Fruit fly (Drosophila melanogaster) whole organism, embryonic: ENCODE data around the gene Mtch.
A peak's percentile ranks its signal among the peaks of the same experiment; 100 is the strongest.

Experiments
- Atf3 ChIP-seq: fragments of 200-800 bp; sonication (Bioruptor generic); optimal IDR thresholded peaks from 3 replicates; lab custom pipeline; 2016; ENCODE audit warnings: missing biosample characterization, missing genetic modification characterization
- BEAF-32 ChIP-seq: fragments of 200-800 bp; sonication (Bioruptor generic); optimal IDR thresholded peaks from 3 replicates; lab custom pipeline; 2017; ENCODE audit warnings: missing biosample characterization, missing genetic modification characterization, mild to moderate bottlenecking, moderate library complexity, missing genetic modification reagents
- Bgb ChIP-seq: fragments of 200-800 bp; sonication (Bioruptor generic); IDR thresholded peaks from 2 replicates; pipeline ENCODE4 v1.3.6; 2022; ENCODE audit warnings: missing biosample characterization, missing genetic modification characterization; ENCODE audit not compliant: partially characterized antibody
- BtbVII ChIP-seq: fragments of 200-800 bp; sonication (Bioruptor generic); optimal IDR thresholded peaks from 3 replicates; lab custom pipeline; 2017; ENCODE audit warnings: missing biosample characterization, mild to moderate bottlenecking, missing genetic modification characterization
- C15 ChIP-seq: fragments of 200-800 bp; sonication (Bioruptor generic); IDR thresholded peaks from 3 replicates; pipeline ENCODE4 v1.3.6; 2022; ENCODE audit warnings: missing biosample characterization, missing genetic modification characterization
- CG10267 ChIP-seq: fragments of 200-800 bp; sonication (Bioruptor generic); optimal IDR thresholded peaks from 2 replicates; lab custom pipeline; 2018; ENCODE audit warnings: missing biosample characterization, mild to moderate bottlenecking, missing genetic modification characterization, moderate library complexity
- CG10462 ChIP-seq: fragments of 200-800 bp; sonication (Bioruptor generic); optimal IDR thresholded peaks from 2 replicates; lab custom pipeline; 2016; ENCODE audit warnings: missing biosample characterization, missing genetic modification characterization
- CG11723 ChIP-seq: fragments of 200-800 bp; sonication (Bioruptor generic); optimal IDR thresholded peaks from 2 replicates; lab custom pipeline; 2017; ENCODE audit warnings: missing biosample characterization, mild to moderate bottlenecking, missing genetic modification characterization
- CG12071 ChIP-seq: fragments of 200-800 bp; sonication (Bioruptor generic); optimal IDR thresholded peaks from 3 replicates; lab custom pipeline; 2018; ENCODE audit warnings: missing biosample characterization, mild to moderate bottlenecking, missing genetic modification characterization
- CG12659 ChIP-seq: fragments of 200-800 bp; sonication (Bioruptor generic); optimal IDR thresholded peaks from 3 replicates; lab custom pipeline; 2017; ENCODE audit warnings: mild to moderate bottlenecking, missing biosample characterization, missing genetic modification reagents, missing genetic modification characterization
- CG13287 ChIP-seq: fragments of 200-800 bp; sonication (Bioruptor generic); IDR thresholded peaks from 2 replicates; pipeline ENCODE4 v1.3.6; 2022; ENCODE audit warnings: missing biosample characterization, missing genetic modification characterization; ENCODE audit not compliant: partially characterized antibody
- CG13296 ChIP-seq: fragments of 200-800 bp; sonication (Bioruptor generic); optimal IDR thresholded peaks from 3 replicates; lab custom pipeline; 2018; ENCODE audit warnings: missing biosample characterization, mild to moderate bottlenecking, missing genetic modification characterization
- CG14710 ChIP-seq: fragments of 200-800 bp; sonication (Bioruptor generic); optimal IDR thresholded peaks from 3 replicates; lab custom pipeline; 2019; ENCODE audit warnings: missing biosample characterization, mild to moderate bottlenecking, missing genetic modification characterization, moderate library complexity
- CG15601 ChIP-seq: fragments of 200-800 bp; sonication (Bioruptor generic); optimal IDR thresholded peaks from 3 replicates; lab custom pipeline; 2019; ENCODE audit warnings: missing biosample characterization, mild to moderate bottlenecking, missing genetic modification characterization, moderate library complexity
- CG1603 ChIP-seq: fragments of 200-800 bp; sonication (Bioruptor generic); optimal IDR thresholded peaks from 2 replicates; lab custom pipeline; 2019; ENCODE audit warnings: missing biosample characterization, mild to moderate bottlenecking, missing genetic modification characterization, moderate library complexity
- CG18011 ChIP-seq: fragments of 200-800 bp; sonication (Bioruptor generic); optimal IDR thresholded peaks from 2 replicates; lab custom pipeline; 2017; ENCODE audit warnings: missing biosample characterization, missing genetic modification characterization, mild to moderate bottlenecking, moderate library complexity, missing genotype
- CG18262 ChIP-seq: fragments of 200-800 bp; optimal IDR thresholded peaks from 3 replicates; lab custom pipeline; 2019; ENCODE audit warnings: missing biosample characterization, mild to moderate bottlenecking, missing genetic modification characterization, moderate library complexity
- CG2116 ChIP-seq: fragments of 200-800 bp; sonication (Bioruptor generic); optimal IDR thresholded peaks from 3 replicates; lab custom pipeline; 2018; ENCODE audit warnings: missing biosample characterization, mild to moderate bottlenecking, missing genetic modification characterization
- CG30403 ChIP-seq: fragments of 200-800 bp; sonication (Bioruptor generic); optimal IDR thresholded peaks from 3 replicates; lab custom pipeline; 2016; ENCODE audit warnings: missing biosample characterization, missing genetic modification characterization
- CG34224 ChIP-seq: fragments of 200-800 bp; sonication (Bioruptor generic); IDR thresholded peaks from 3 replicates; pipeline ENCODE4 v1.3.6; 2022; ENCODE audit warnings: missing biosample characterization, missing genetic modification characterization; ENCODE audit not compliant: partially characterized antibody
- CG4617 ChIP-seq: fragments of 200-800 bp; sonication (Bioruptor generic); optimal IDR thresholded peaks from 3 replicates; lab custom pipeline; 2016; ENCODE audit warnings: missing biosample characterization, missing genetic modification characterization, borderline replicate concordance
- CG7372 ChIP-seq: fragments of 200-800 bp; sonication (Bioruptor generic); IDR thresholded peaks from 2 replicates; pipeline ENCODE4 v1.3.6; 2022; ENCODE audit warnings: missing biosample characterization, missing genetic modification characterization
- CG9797 ChIP-seq: fragments of 200-800 bp; sonication (Bioruptor generic); optimal IDR thresholded peaks from 3 replicates; lab custom pipeline; 2018; ENCODE audit warnings: missing biosample characterization, mild to moderate bottlenecking, missing genetic modification characterization
- Dll ChIP-seq: fragments of 200-800 bp; sonication (Bioruptor generic); IDR thresholded peaks from 4 replicates; pipeline ENCODE4 v1.3.6; 2022; ENCODE audit warnings: missing biosample characterization, missing genetic modification characterization; ENCODE audit not compliant: partially characterized antibody
- Dp ChIP-seq: fragments of 200-800 bp; sonication (Bioruptor generic); optimal IDR thresholded peaks from 2 replicates; lab custom pipeline; 2018; ENCODE audit warnings: missing biosample characterization, mild to moderate bottlenecking, missing genetic modification characterization, moderate library complexity
- E2f1 ChIP-seq: fragments of 200-800 bp; sonication (Bioruptor generic); IDR thresholded peaks from 2 replicates; pipeline ENCODE4 v1.3.6; 2022; ENCODE audit warnings: missing biosample characterization, missing genetic modification characterization
- HmgZ ChIP-seq: fragments of 200-800 bp; sonication (Bioruptor generic); optimal IDR thresholded peaks from 2 replicates; lab custom pipeline; 2018; ENCODE audit warnings: missing biosample characterization, mild to moderate bottlenecking, missing genetic modification characterization
- MBD-R2 ChIP-seq: fragments of 200-800 bp; sonication (Bioruptor generic); IDR thresholded peaks from 2 replicates; pipeline ENCODE4 v1.3.6; 2022; ENCODE audit warnings: missing biosample characterization, missing genetic modification characterization
- MESR4 ChIP-seq: fragments of 200-800 bp; sonication (Bioruptor generic); optimal IDR thresholded peaks from 2 replicates; lab custom pipeline; 2018; ENCODE audit warnings: missing biosample characterization, mild to moderate bottlenecking, missing genetic modification characterization, moderate library complexity
- Mes4 ChIP-seq: fragments of 200-800 bp; sonication (Bioruptor generic); optimal IDR thresholded peaks from 2 replicates; lab custom pipeline; 2016; ENCODE audit warnings: missing biosample characterization, missing genetic modification characterization
- Sin3A ChIP-seq: fragments of >200 bp; optimal IDR thresholded peaks from 2 replicates; lab custom pipeline; 2018
- Sry-δ ChIP-seq: fragments of 200-800 bp; sonication (Bioruptor generic); optimal IDR thresholded peaks from 2 replicates; lab custom pipeline; 2016; ENCODE audit warnings: missing biosample characterization, missing genetic modification characterization
- Ssrp ChIP-seq: fragments of 200-800 bp; sonication (Bioruptor generic); optimal IDR thresholded peaks from 2 replicates; lab custom pipeline; 2018; ENCODE audit warnings: missing biosample characterization, mild to moderate bottlenecking, missing genetic modification characterization, moderate library complexity
- amos ChIP-seq: fragments of 200-800 bp; sonication (Bioruptor generic); IDR thresholded peaks from 2 replicates; pipeline ENCODE4 v1.3.6; 2022; ENCODE audit warnings: missing biosample characterization, missing genetic modification characterization; ENCODE audit not compliant: partially characterized antibody
- ap ChIP-seq: fragments of 200-800 bp; sonication (Bioruptor generic); IDR thresholded peaks from 2 replicates; pipeline ENCODE4 v1.3.6; 2022; ENCODE audit warnings: missing biosample characterization, missing genetic modification characterization
- bbx ChIP-seq: fragments of 200-800 bp; sonication (Bioruptor generic); IDR thresholded peaks from 2 replicates; pipeline ENCODE4 v1.3.6; 2022; ENCODE audit warnings: missing biosample characterization, missing genetic modification characterization; ENCODE audit not compliant: partially characterized antibody
- bowl ChIP-seq: fragments of 200-800 bp; sonication (Bioruptor generic); IDR thresholded peaks from 2 replicates; pipeline ENCODE4 v1.3.6; 2022; ENCODE audit warnings: missing biosample characterization, missing genetic modification characterization
- caup ChIP-seq: fragments of 200-800 bp; sonication (Bioruptor generic); optimal IDR thresholded peaks from 3 replicates; lab custom pipeline; 2017; ENCODE audit warnings: missing biosample characterization, mild to moderate bottlenecking, missing genetic modification characterization, moderate library complexity; ENCODE audit not compliant: severe bottlenecking
- dimm ChIP-seq: fragments of 200-800 bp; sonication (Bioruptor generic); IDR thresholded peaks from 2 replicates; pipeline ENCODE4 v1.3.6; 2022; ENCODE audit warnings: missing biosample characterization, missing genetic modification characterization
- jigr1 ChIP-seq: fragments of 200-800 bp; sonication (Bioruptor generic); IDR thresholded peaks from 3 replicates; pipeline ENCODE4 v1.3.6; 2022; ENCODE audit warnings: missing biosample characterization, missing genetic modification characterization
- onecut ChIP-seq: fragments of 200-800 bp; sonication (Bioruptor generic); IDR thresholded peaks from 2 replicates; pipeline ENCODE4 v1.3.6; 2022; ENCODE audit warnings: missing biosample characterization, missing genetic modification characterization
- pfk ChIP-seq: fragments of 200-800 bp; sonication (Bioruptor generic); optimal IDR thresholded peaks from 2 replicates; lab custom pipeline; 2018; ENCODE audit warnings: missing biosample characterization, mild to moderate bottlenecking, missing genetic modification characterization, moderate library complexity
- phol ChIP-seq: fragments of 200-800 bp; sonication (Bioruptor generic); optimal IDR thresholded peaks from 3 replicates; lab custom pipeline; 2018; ENCODE audit warnings: missing biosample characterization, mild to moderate bottlenecking, missing genetic modification characterization, moderate library complexity
- pzg ChIP-seq: fragments of 200-800 bp; sonication (Bioruptor generic); optimal IDR thresholded peaks from 3 replicates; lab custom pipeline; 2018; ENCODE audit warnings: missing biosample characterization, mild to moderate bottlenecking, missing genetic modification characterization, moderate library complexity
- row ChIP-seq: fragments of 200-800 bp; sonication (Bioruptor generic); IDR thresholded peaks from 3 replicates; pipeline ENCODE4 v1.3.6; 2022; ENCODE audit warnings: missing biosample characterization, missing genetic modification characterization
- stwl ChIP-seq: fragments of 200-800 bp; sonication (Bioruptor generic); optimal IDR thresholded peaks from 3 replicates; lab custom pipeline; 2018; ENCODE audit warnings: missing biosample characterization, mild to moderate bottlenecking, missing genetic modification characterization, moderate library complexity
- trem ChIP-seq: fragments of 200-800 bp; optimal IDR thresholded peaks from 3 replicates; lab custom pipeline; 2019; ENCODE audit warnings: missing biosample characterization, mild to moderate bottlenecking, missing genetic modification characterization, moderate library complexity
- tup ChIP-seq: fragments of 200-800 bp; sonication (Bioruptor generic); optimal IDR thresholded peaks from 2 replicates; lab custom pipeline; 2016; ENCODE audit warnings: missing biosample characterization, mild to moderate bottlenecking, missing genetic modification characterization, moderate library complexity

The Mtch gene

dm6 chr3L:211200-211599, 26.8 kb downstream of the Mtch start, which contains the start of gene Prp4k (continued):
- TF ChIP-seq CG9797 (peak; percentile 62), CG10267 (peak; percentile 4)

dm6 chr3L:212520-212919, 28.1 kb downstream of the Mtch start, which contains the start of the genes thoc7 and Dis3l2:
thoc7 (minus strand) TSS chr3L:212687.
Dis3l2 (plus strand) TSS chr3L:212709.
- TF ChIP-seq CG10462 (GFP tag; lab: Kevin White, UChicago) (no peak), MBD-R2 (peak; percentile 80), tup (no peak), CG30403 (no peak), CG11723 (GFP tag; lab: Kevin White, UChicago) (no peak), ap (GFP tag; lab: Robert Waterston, UW) (no peak), CG1603 (no peak), trem (peak; percentile 5), CG12659 (GFP tag; lab: Kevin White, UChicago) (peak; percentile 12), jigr1 (GFP tag; lab: Robert Waterston, UW) (no peak), C15 (GFP tag; lab: Robert Waterston, UW) (no peak), bbx (GFP tag; lab: Robert Waterston, UW) (peak; percentile 7; the same call in 1 of the 2 replicates), CG2116 (GFP tag; lab: Kevin White, UChicago) (peak; percentile 10), Dp (GFP tag; lab: Kevin White, UChicago) (peak; percentile 11), Mes4 (no peak), CG15601 (tag; lab: Kevin White, UChicago) (no peak), Bgb (GFP tag; lab: Robert Waterston, UW) (peak; percentile 19; the same call in 1 of the 2 replicates), stwl (tag; lab: Kevin White, UChicago) (peak; percentile 77), pzg (GFP tag; lab: Kevin White, UChicago) (peak; percentile 61), CG14710 (tag; lab: Kevin White, UChicago) (peak; percentile 16), Sin3A (lab: Kevin White, UChicago) (peak; percentile 40), pfk (no peak), CG4617 (GFP tag; lab: Kevin White, UChicago) (peak; percentile 90), CG13287 (GFP tag; lab: Robert Waterston, UW) (peak; percentile 42; the same call in 1 of the 2 replicates), Atf3 (GFP tag; lab: Kevin White, UChicago) (no peak), BEAF-32 (GFP tag; lab: Kevin White, UChicago) (peak; percentile 24), amos (GFP tag; lab: Robert Waterston, UW) (peak; percentile 29; the same call in 1 of the 2 replicates), CG9797 (peak; percentile 79), caup (GFP tag; lab: Kevin White, UChicago) (no peak), CG18011 (GFP tag; lab: Kevin White, UChicago) (no peak), bowl (GFP tag; lab: Robert Waterston, UW) (no peak), CG7372 (GFP tag; lab: Robert Waterston, UW) (no peak), HmgZ (tag; lab: Kevin White, UChicago) (peak; percentile 0), CG12071 (GFP tag; lab: Kevin White, UChicago) (no peak), CG13296 (GFP tag; lab: Kevin White, UChicago) (no peak), MESR4 (GFP tag; lab: Kevin White, UChicago) (peak; percentile 80), onecut (GFP tag; lab: Robert Waterston, UW) (no peak), dimm (GFP tag; lab: Robert Waterston, UW) (no peak), Ssrp (tag; lab: Kevin White, UChicago) (no peak), BtbVII (GFP tag; lab: Kevin White, UChicago) (no peak), E2f1 (no peak), CG34224 (GFP tag; lab: Robert Waterston, UW) (peak; percentile 39; the same call in 1 of the 3 replicates), row (GFP tag; lab: Robert Waterston, UW) (0 out of 3 replicates have a peak, but pooled peaks have one; percentile 13), phol (peak; percentile 10), Sry-δ (GFP tag; lab: Kevin White, UChicago) (peak; percentile 16), CG18262 (tag; lab: Kevin White, UChicago) (no peak), Dll (GFP tag; lab: Robert Waterston, UW) (peak; percentile 20; the same call in 1 of the 4 replicates)
